Worm (Caenorhabditis elegans): Measurements from ENCODE around the gene sur-7.

Gene sur-7

ce11 chrX:16389973-16390372, 13.6 kb downstream of the sur-7 start:
- no peak for TF ChIP-seq unc-62 (GFP tag; optimal IDR thresholded peaks at IDR 0.05)

ce11 chrX:16391110-16391509, 14.7 kb downstream of the sur-7 start:
- TF ChIP-seq unc-62 (GFP tag; optimal IDR thresholded peaks at IDR 0.05) = no peak

ce11 chrX:16392107-16392506, 15.7 kb downstream of the sur-7 start:
- no peak for TF ChIP-seq unc-62 (GFP tag; optimal IDR thresholded peaks at IDR 0.05)

ce11 chrX:16398420-16398925, 22.1 kb downstream of the sur-7 start, which contains the start of gene F01G12.18:
F01G12.18 (minus strand) TSS chrX:16398470.
- TF ChIP-seq unc-62 (GFP tag; optimal IDR thresholded peaks at IDR 0.05) = no peak

- TF ChIP-seq unc-62 (GFP tag; optimal IDR thresholded peaks at IDR 0.05) = no peak
These were observed 24.5 kb downstream of the sur-7 start for ce11 chrX:16400897-16401296.

ce11 chrX:16402303-16402702, 25.9 kb downstream of the sur-7 start:
- no peak for TF ChIP-seq unc-62 (GFP tag; optimal IDR thresholded peaks at IDR 0.05)

- TF ChIP-seq unc-62 (GFP tag; optimal IDR thresholded peaks at IDR 0.05) = no peak
These were observed 26.4 kb downstream of the sur-7 start for ce11 chrX:16402787-16403186.

ce11 chrX:16403424-16403823, 27.0 kb downstream of the sur-7 start:
- TF ChIP-seq unc-62 (GFP tag; optimal IDR thresholded peaks at IDR 0.05) = no peak

- no peak for TF ChIP-seq unc-62 (GFP tag; optimal IDR thresholded peaks at IDR 0.05)
These were observed 28.4 kb downstream of the sur-7 start for ce11 chrX:16404815-16405214.

ce11 chrX:16406632-16407031, 30.2 kb downstream of the sur-7 start:
- no peak for TF ChIP-seq unc-62 (GFP tag; optimal IDR thresholded peaks at IDR 0.05)

ce11 chrX:16409220-16409619, 32.8 kb downstream of the sur-7 start:
- TF ChIP-seq unc-62 (GFP tag; optimal IDR thresholded peaks at IDR 0.05) = no peak

- TF ChIP-seq unc-62 (GFP tag; optimal IDR thresholded peaks at IDR 0.05) = no peak
These were observed 35.6 kb downstream of the sur-7 start for ce11 chrX:16411985-16412384.

- no peak for TF ChIP-seq unc-62 (GFP tag; optimal IDR thresholded peaks at IDR 0.05)
These were observed 37.0 kb downstream of the sur-7 start for ce11 chrX:16413208-16413995.

ce11 chrX:16414572-16414971, 38.2 kb downstream of the sur-7 start:
- no peak for TF ChIP-seq unc-62 (GFP tag; optimal IDR thresholded peaks at IDR 0.05)

- TF ChIP-seq unc-62 (GFP tag; optimal IDR thresholded peaks at IDR 0.05) = no peak
These were observed 40.5 kb downstream of the sur-7 start, which contains the start of gene eat-17 for ce11 chrX:16416790-16417330. eat-17 (minus strand) TSS chrX:16416840.

ce11 chrX:16418396-16418795, 42.0 kb downstream of the sur-7 start:
- TF ChIP-seq unc-62 (GFP tag; optimal IDR thresholded peaks at IDR 0.05) = no peak
